Worm (Caenorhabditis elegans): ENCODE results near the gene C04C3.14.
A peak's percentile ranks its signal among the peaks of the same experiment; 100 is the strongest.

The C04C3.14 gene

ce11 chrIV:3398078-3398477 is 2.4 kb downstream of the C04C3.14 start:
- TF ChIP-seq T26A5.8 (tag; optimal IDR thresholded peaks at IDR 0.05) (no peak), mes-4 (tag; optimal IDR thresholded peaks at IDR 0.05) (no peak), lsl-1 (GFP tag; optimal IDR thresholded peaks at IDR 0.05) (no peak), C17E4.6 (GFP tag; IDR thresholded peaks at IDR 0.05) (no peak), zfh-2 (GFP tag; conservative IDR thresholded peaks at IDR 0.05) (peak; percentile 62; the same call in 1 of the 2 replicates), dpff-1 (tag; optimal IDR thresholded peaks at IDR 0.05) (no peak), K11D2.4 (GFP tag; IDR thresholded peaks at IDR 0.05) (no peak), bed-2 (GFP tag; IDR thresholded peaks at IDR 0.05) (0 out of 2 replicates have a peak, but pooled peaks have one; percentile 26), rpc-1 (optimal IDR thresholded peaks at IDR 0.05) (no peak), rpc-1 (tag; optimal IDR thresholded peaks at IDR 0.05) (no peak), somi-1 (GFP tag; optimal IDR thresholded peaks at IDR 0.05) (no peak), hlh-12 (tag; optimal IDR thresholded peaks at IDR 0.05) (no peak), C06A6.2 (GFP tag; conservative IDR thresholded peaks at IDR 0.05) (no peak), tlf-1 (GFP tag; optimal IDR thresholded peaks at IDR 0.05) (no peak), egrh-3 (GFP tag; IDR thresholded peaks at IDR 0.05) (peak; percentile 50; the same call in 1 of the 2 replicates)

- TF ChIP-seq snpc-3.4 (tag; optimal IDR thresholded peaks at IDR 0.05) (no peak), xnd-1 (tag; optimal IDR thresholded peaks at IDR 0.05) (no peak), tbp1 (GFP tag; optimal IDR thresholded peaks at IDR 0.05) (peak; percentile 10), cebp-1 (GFP tag; IDR thresholded peaks at IDR 0.05) (no peak), cebp-1 (tag; optimal IDR thresholded peaks at IDR 0.05) (peak; percentile 8), lsl-1 (GFP tag; optimal IDR thresholded peaks at IDR 0.05) (peak; percentile 78), mcd-1 (GFP tag; IDR thresholded peaks at IDR 0.05) (peak; percentile 65), dox-1 (GFP tag; IDR thresholded peaks at IDR 0.05) (peak; percentile 56; the same call in 1 of the 2 replicates), dpl-1 (GFP tag; optimal IDR thresholded peaks at IDR 0.05) (peak; percentile 25), efl-1 (GFP tag; optimal IDR thresholded peaks at IDR 0.05) (peak; percentile 34), hmg-1.2 (GFP tag; IDR thresholded peaks at IDR 0.05) (peak; percentile 25; the same call in 1 of the 2 replicates)
Observed at ce11 chrIV:3399015-3399722, 3.5 kb downstream of the C04C3.14 start, which contains the start of the genes dyf-3 and pdhb-1. TSS of gene dyf-3 (minus strand) at chrIV:3399231. TSS of gene pdhb-1 (plus strand) at chrIV:3399672.

- no peak for TF ChIP-seq lin-26 (GFP tag; IDR thresholded peaks at IDR 0.05)
- no peak for TF ChIP-seq tbp1 (GFP tag; optimal IDR thresholded peaks at IDR 0.05)
- no peak for TF ChIP-seq snpc-1.3 (tag; optimal IDR thresholded peaks at IDR 0.05; ENCODE audit: insufficient read depth)
- TF ChIP-seq Y56A3A.18 (GFP tag; IDR thresholded peaks at IDR 0.05): no peak
- TF ChIP-seq ztf-18 (tag; optimal IDR thresholded peaks at IDR 0.05): no peak
- TF ChIP-seq madf-3 (GFP tag; IDR thresholded peaks at IDR 0.05): no peak
- no peak for TF ChIP-seq ama-1 (optimal IDR thresholded peaks at IDR 0.05)
- no peak for TF ChIP-seq ama-1 (GFP tag; optimal IDR thresholded peaks at IDR 0.05)
- TF ChIP-seq madf-8 (GFP tag; conservative IDR thresholded peaks at IDR 0.05): no peak
- no peak for TF ChIP-seq sptf-2 (GFP tag; optimal IDR thresholded peaks at IDR 0.05)
- TF ChIP-seq egl-18 (GFP tag; IDR thresholded peaks at IDR 0.05): no peak
- TF ChIP-seq ceh-27 (GFP tag; optimal IDR thresholded peaks at IDR 0.05): no peak
- TF ChIP-seq mel-28 (tag; optimal IDR thresholded peaks at IDR 0.05; ENCODE audit: borderline replicate concordance): no peak
- TF ChIP-seq nfya-1 (tag; optimal IDR thresholded peaks at IDR 0.05; ENCODE audit: borderline replicate concordance, insufficient read depth): no peak
- no peak for TF ChIP-seq F39B2.1 (GFP tag; IDR thresholded peaks at IDR 0.05)
- TF ChIP-seq egrh-3 (GFP tag; IDR thresholded peaks at IDR 0.05): no peak
- no peak for TF ChIP-seq ceh-79 (tag; optimal IDR thresholded peaks at IDR 0.05)
- TF ChIP-seq snpc-1.1 (tag; optimal IDR thresholded peaks at IDR 0.05; ENCODE audit: insufficient read depth): no peak
- TF ChIP-seq attf-5 (GFP tag; optimal IDR thresholded peaks at IDR 0.05): no peak
- no peak for TF ChIP-seq hlh-12 (tag; optimal IDR thresholded peaks at IDR 0.05)
- no peak for TF ChIP-seq F52B5.7 (tag; optimal IDR thresholded peaks at IDR 0.05)
Observed at ce11 chrIV:3400941-3401340, 5.3 kb downstream of the C04C3.14 start.
